Fruit fly (Drosophila melanogaster) whole organism, wandering third instar larva: Measurements from ENCODE around the gene Snx21.
A peak's percentile ranks its signal among the peaks of the same experiment; 100 is the strongest.

ENCODE experiments used
- Abd-B ChIP-seq: fragments of >200 bp; optimal IDR thresholded peaks from 2 replicates; lab custom pipeline; 2017; ENCODE audit warnings: missing biosample characterization, missing genetic modification characterization
- CG32264 ChIP-seq: fragments of 200-800 bp; sonication (Bioruptor generic); optimal IDR thresholded peaks from 2 replicates; lab custom pipeline; 2016; ENCODE audit warnings: missing biosample characterization, missing genetic modification characterization
- CG9705 ChIP-seq: fragments of 200-800 bp; sonication (Bioruptor generic); optimal IDR thresholded peaks from 2 replicates; lab custom pipeline; 2018; ENCODE audit warnings: missing biosample characterization, mild to moderate bottlenecking, missing genetic modification characterization
- CrebA ChIP-seq: fragments of 200-800 bp; sonication (Bioruptor generic); optimal IDR thresholded peaks from 2 replicates; lab custom pipeline; 2016; ENCODE audit warnings: missing biosample characterization, mild to moderate bottlenecking, missing genetic modification characterization, borderline replicate concordance
- Dfd ChIP-seq: fragments of >200 bp; optimal IDR thresholded peaks from 2 replicates; lab custom pipeline; 2017; ENCODE audit warnings: missing biosample characterization, missing genetic modification characterization
- Dif ChIP-seq: fragments of 200-275, 200-300 bp; sonication (Bioruptor generic); optimal IDR thresholded peaks from 2 replicates; lab custom pipeline; 2018; ENCODE audit warnings: missing biosample characterization, missing genetic modification characterization; ENCODE audit not compliant: partially characterized antibody
- GATAd ChIP-seq: sonication (Bioruptor generic); optimal IDR thresholded peaks from 2 replicates; lab custom pipeline; 2016; ENCODE audit warnings: missing biosample characterization, missing genetic modification characterization
- HLH106 ChIP-seq: fragments of 200-800 bp; optimal IDR thresholded peaks from 3 replicates; lab custom pipeline; 2019; ENCODE audit warnings: missing biosample characterization, mild to moderate bottlenecking, missing genetic modification characterization, moderate library complexity
- Hnf4 ChIP-seq: fragments of 200-800 bp; sonication (Bioruptor generic); optimal IDR thresholded peaks from 2 replicates; lab custom pipeline; 2016; ENCODE audit warnings: missing biosample characterization, mild to moderate bottlenecking, missing genetic modification characterization
- Hr78 ChIP-seq: fragments of >200 bp; optimal IDR thresholded peaks from 2 replicates; lab custom pipeline; 2017; ENCODE audit warnings: missing biosample characterization, missing genetic modification characterization
- Hr83 ChIP-seq: fragments of 200-300 bp; sonication (Bioruptor generic); optimal IDR thresholded peaks from 2 replicates; lab custom pipeline; 2016; ENCODE audit warnings: missing biosample characterization, mild to moderate bottlenecking, missing genetic modification characterization, moderate library complexity; ENCODE audit not compliant: poor library complexity, severe bottlenecking
- Jra ChIP-seq: sonication (Bioruptor generic); optimal IDR thresholded peaks from 2 replicates; lab custom pipeline; 2016; ENCODE audit warnings: missing biosample characterization, missing genetic modification characterization
- Mio ChIP-seq: sonication (Bioruptor generic); optimal IDR thresholded peaks from 2 replicates; lab custom pipeline; 2016; ENCODE audit warnings: missing biosample characterization, missing genetic modification characterization
- Myc ChIP-seq: fragments of >200 bp; optimal IDR thresholded peaks from 2 replicates; lab custom pipeline; 2017
- N ChIP-seq: fragments of >200 bp; optimal IDR thresholded peaks from 2 replicates; lab custom pipeline; 2018; ENCODE audit warnings: missing biosample characterization, missing external identifiers, missing genetic modification characterization
- OdsH ChIP-seq: fragments of 200-800 bp; sonication (Bioruptor generic); optimal IDR thresholded peaks from 2 replicates; lab custom pipeline; 2016; ENCODE audit warnings: missing biosample characterization, mild to moderate bottlenecking, missing genetic modification characterization
- Rel ChIP-seq, 2 experiments: fragments of 200-800 bp; sonication (Bioruptor generic) in 1 of 2; optimal IDR thresholded peaks; 2 replicates in 1 of 2; 3 replicates in 1 of 2; lab custom pipeline; 2016 to 2019; ENCODE audit warnings: mild to moderate bottlenecking in 2 of 2, missing biosample characterization in 2 of 2, missing genetic modification characterization in 2 of 2, moderate library complexity in 1 of 2
- Sp1 ChIP-seq: fragments of 200-800 bp; sonication (Bioruptor generic); optimal IDR thresholded peaks from 3 replicates; lab custom pipeline; 2019; ENCODE audit warnings: missing biosample characterization, mild to moderate bottlenecking, missing genetic modification characterization, moderate library complexity
- Vsx2 ChIP-seq: fragments of 200-300, 225-300 bp; sonication (Bioruptor generic); optimal IDR thresholded peaks from 2 replicates; lab custom pipeline; 2018; ENCODE audit warnings: missing biosample characterization, missing genetic modification characterization; ENCODE audit not compliant: partially characterized antibody
- br ChIP-seq: fragments of 200-800 bp; sonication (Bioruptor generic); optimal IDR thresholded peaks from 2 replicates; lab custom pipeline; 2016; ENCODE audit warnings: missing biosample characterization, missing genetic modification characterization
- brk ChIP-seq: fragments of 200-800 bp; sonication (Bioruptor generic); optimal IDR thresholded peaks from 2 replicates; lab custom pipeline; 2016; ENCODE audit warnings: missing biosample characterization, mild to moderate bottlenecking, missing genetic modification characterization
- dl ChIP-seq, 2 experiments: fragments of 175-275, 200-275 bp in 1 of 2; fragments of 200-275 bp in 1 of 2; sonication (Bioruptor generic); optimal IDR thresholded peaks; lab custom pipeline; 2018; ENCODE audit warnings: mild to moderate bottlenecking in 2 of 2, missing biosample characterization in 2 of 2, missing genetic modification characterization in 2 of 2, moderate library complexity in 2 of 2; ENCODE audit not compliant: partially characterized antibody in 2 of 2, insufficient read depth in 1 of 2
- dmrt93B ChIP-seq: fragments of 200-800 bp; sonication (Bioruptor generic); optimal IDR thresholded peaks from 2 replicates; lab custom pipeline; 2018; ENCODE audit warnings: missing biosample characterization, mild to moderate bottlenecking, missing genetic modification characterization
- dsf ChIP-seq: sonication (Bioruptor generic); optimal IDR thresholded peaks from 2 replicates; lab custom pipeline; 2016; ENCODE audit warnings: missing biosample characterization, missing genetic modification characterization, borderline replicate concordance
- ey ChIP-seq: fragments of 200-800 bp; sonication (Bioruptor generic); optimal IDR thresholded peaks from 2 replicates; lab custom pipeline; 2016; ENCODE audit warnings: missing biosample characterization, missing genetic modification characterization
- foxo ChIP-seq, 2 experiments: fragments of 200-800 bp; sonication (Bioruptor generic); optimal IDR thresholded peaks; 2 replicates in 1 of 2; 3 replicates in 1 of 2; lab custom pipeline; 2016 to 2017; ENCODE audit warnings: missing biosample characterization in 2 of 2, missing genetic modification characterization in 2 of 2
- fru ChIP-seq: fragments of 200-800 bp; sonication (Bioruptor generic); optimal IDR thresholded peaks from 3 replicates; lab custom pipeline; 2016; ENCODE audit warnings: missing biosample characterization, mild to moderate bottlenecking, missing genetic modification characterization
- h ChIP-seq: fragments of 200-800 bp; sonication (Bioruptor generic); optimal IDR thresholded peaks from 3 replicates; lab custom pipeline; 2016; ENCODE audit warnings: missing biosample characterization, mild to moderate bottlenecking, missing genetic modification characterization
- jim ChIP-seq: fragments of 175-275, 200-325 bp; sonication (Bioruptor generic); optimal IDR thresholded peaks from 2 replicates; lab custom pipeline; 2016; ENCODE audit warnings: missing biosample characterization, mild to moderate bottlenecking, missing genetic modification characterization
- lola ChIP-seq: fragments of >200 bp; optimal IDR thresholded peaks from 2 replicates; lab custom pipeline; 2017; ENCODE audit warnings: missing biosample characterization, missing genetic modification characterization
- pan ChIP-seq: fragments of >200 bp; optimal IDR thresholded peaks from 2 replicates; lab custom pipeline; 2017
- psq ChIP-seq: fragments of 200-800 bp; sonication (Bioruptor generic); optimal IDR thresholded peaks from 3 replicates; lab custom pipeline; 2017; ENCODE audit warnings: missing biosample characterization, mild to moderate bottlenecking, missing genetic modification characterization, moderate library complexity
- rgr ChIP-seq: fragments of 200-800 bp; sonication (Bioruptor generic); optimal IDR thresholded peaks from 3 replicates; lab custom pipeline; 2016; ENCODE audit warnings: missing biosample characterization, mild to moderate bottlenecking, missing genetic modification characterization
- sage ChIP-seq: fragments of 200-800 bp; sonication (Bioruptor generic); optimal IDR thresholded peaks from 2 replicates; lab custom pipeline; 2016; ENCODE audit warnings: missing biosample characterization, mild to moderate bottlenecking, missing genetic modification characterization
- sv ChIP-seq: fragments of 200-800 bp; sonication (Bioruptor generic); optimal IDR thresholded peaks from 3 replicates; lab custom pipeline; 2016; ENCODE audit warnings: missing biosample characterization, missing genetic modification characterization
- tai ChIP-seq: sonication (Bioruptor generic); optimal IDR thresholded peaks from 2 replicates; lab custom pipeline; 2016; ENCODE audit warnings: missing biosample characterization, missing genetic modification characterization
- usp ChIP-seq: fragments of >200 bp; optimal IDR thresholded peaks from 2 replicates; lab custom pipeline; 2017; ENCODE audit warnings: missing biosample characterization, missing genetic modification characterization
- woc ChIP-seq: sonication (Bioruptor generic); optimal IDR thresholded peaks from 2 replicates; lab custom pipeline; 2016; ENCODE audit warnings: missing biosample characterization, mild to moderate bottlenecking, missing genetic modification characterization

The Snx21 gene

DNA sequence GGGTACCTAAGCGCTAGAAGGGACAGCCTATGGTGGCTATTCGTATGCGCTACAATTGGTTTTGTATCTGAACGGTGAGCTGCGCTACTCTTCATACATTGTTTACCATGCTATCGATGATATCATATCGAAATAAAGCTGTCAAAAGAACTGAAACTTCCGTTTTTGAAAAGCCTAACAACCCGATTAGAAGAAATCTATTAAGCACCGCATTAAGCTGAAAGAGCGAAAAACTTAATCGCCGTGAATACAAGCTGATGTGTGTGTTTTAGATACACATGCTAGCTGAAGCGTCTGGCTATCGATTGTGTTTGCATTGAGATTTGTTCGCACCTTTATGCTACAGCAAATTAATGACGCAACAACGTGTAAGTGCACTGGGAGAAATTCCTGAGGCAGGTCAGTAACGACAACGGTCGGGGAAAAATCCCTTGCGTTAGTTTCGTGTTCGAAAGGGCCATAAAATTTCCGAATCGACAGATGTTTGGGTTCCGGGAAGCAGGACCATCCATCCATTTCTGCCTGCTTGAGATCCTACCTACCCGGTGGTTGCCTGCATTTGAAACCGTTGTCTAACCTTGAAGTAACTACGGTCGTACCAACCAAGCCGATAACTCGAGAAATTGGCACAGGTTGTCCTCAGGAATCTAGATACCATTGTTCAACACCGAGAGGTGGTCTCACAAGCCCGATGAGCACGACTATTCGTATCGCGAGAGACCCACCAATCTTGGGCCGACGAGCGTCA lies 15.0 kb downstream of the Snx21 start:
- TF ChIP-seq Dif (GFP tag; lab: Kevin White, UChicago), result no peak
- TF ChIP-seq brk (GFP tag; lab: Kevin White, UChicago), result no peak
- TF ChIP-seq dmrt93B (GFP tag; lab: Kevin White, UChicago), result no peak
- no peak for TF ChIP-seq Sp1 (GFP tag; lab: Kevin White, UChicago)
- no peak for TF ChIP-seq tai
- TF ChIP-seq pan (lab: Kevin White, UChicago), result no peak
- TF ChIP-seq foxo (GFP tag; optimal IDR thresholded peaks at IDR 0.05; lab: Kevin White, UChicago), result peak in 1 of 2 experiments; percentile 60
- no peak for TF ChIP-seq Mio (GFP tag; lab: Kevin White, UChicago)
- no peak for TF ChIP-seq Myc (lab: Kevin White, UChicago)
- TF ChIP-seq Hr83 (GFP tag; lab: Kevin White, UChicago), result no peak
- TF ChIP-seq CrebA (GFP tag; lab: Kevin White, UChicago), result no peak
- no peak for TF ChIP-seq usp (GFP tag; lab: Kevin White, UChicago)
- no peak for TF ChIP-seq GATAd (GFP tag; lab: Kevin White, UChicago)
- no peak for TF ChIP-seq CG32264
- no peak for TF ChIP-seq Jra
- TF ChIP-seq sv (GFP tag; lab: Kevin White, UChicago), result peak; percentile 66
- TF ChIP-seq HLH106 (tag; lab: Kevin White, UChicago), result peak; percentile 19
- no peak for TF ChIP-seq Hr78 (GFP tag; lab: Kevin White, UChicago)
- peak; percentile 40 for TF ChIP-seq rgr (GFP tag; lab: Kevin White, UChicago)
- no peak for TF ChIP-seq Abd-B (GFP tag; lab: Kevin White, UChicago)
- TF ChIP-seq CG9705 (GFP tag; lab: Kevin White, UChicago), result no peak
- TF ChIP-seq OdsH (GFP tag; lab: Kevin White, UChicago), result peak; percentile 28
- no peak for TF ChIP-seq sage (GFP tag; lab: Kevin White, UChicago)
- peak; percentile 24 for TF ChIP-seq fru (GFP tag; lab: Kevin White, UChicago)
- no peak for TF ChIP-seq psq (GFP tag; lab: Kevin White, UChicago)
- TF ChIP-seq woc, result peak; percentile 24
- TF ChIP-seq Dfd (GFP tag; lab: Kevin White, UChicago), result no peak
- TF ChIP-seq dl (GFP tag; optimal IDR thresholded peaks at IDR 0.05; lab: Kevin White, UChicago; ENCODE audit: insufficient read depth in 1 of 2, partially characterized antibody in 2 of 2), result no peak
- no peak for TF ChIP-seq Hnf4 (GFP tag; lab: Kevin White, UChicago)
- no peak for TF ChIP-seq Rel (GFP tag; optimal IDR thresholded peaks at IDR 0.05; lab: Kevin White, UChicago)
- no peak for TF ChIP-seq Rel (tag; optimal IDR thresholded peaks at IDR 0.05; lab: Kevin White, UChicago)
- no peak for TF ChIP-seq jim
- peak; percentile 50 for TF ChIP-seq h (GFP tag; lab: Kevin White, UChicago)
- TF ChIP-seq lola (GFP tag; lab: Kevin White, UChicago), result no peak
- TF ChIP-seq N (GFP tag; lab: Kevin White, UChicago), result no peak
- no peak for TF ChIP-seq Vsx2 (GFP tag; lab: Kevin White, UChicago)
- TF ChIP-seq br (GFP tag; lab: Kevin White, UChicago), result peak; percentile 13
- TF ChIP-seq dsf (GFP tag; lab: Kevin White, UChicago), result no peak
- TF ChIP-seq ey (GFP tag; lab: Kevin White, UChicago), result peak; percentile 40
- TF ChIP-seq, all 38 proteins: peak for 10

DNA sequence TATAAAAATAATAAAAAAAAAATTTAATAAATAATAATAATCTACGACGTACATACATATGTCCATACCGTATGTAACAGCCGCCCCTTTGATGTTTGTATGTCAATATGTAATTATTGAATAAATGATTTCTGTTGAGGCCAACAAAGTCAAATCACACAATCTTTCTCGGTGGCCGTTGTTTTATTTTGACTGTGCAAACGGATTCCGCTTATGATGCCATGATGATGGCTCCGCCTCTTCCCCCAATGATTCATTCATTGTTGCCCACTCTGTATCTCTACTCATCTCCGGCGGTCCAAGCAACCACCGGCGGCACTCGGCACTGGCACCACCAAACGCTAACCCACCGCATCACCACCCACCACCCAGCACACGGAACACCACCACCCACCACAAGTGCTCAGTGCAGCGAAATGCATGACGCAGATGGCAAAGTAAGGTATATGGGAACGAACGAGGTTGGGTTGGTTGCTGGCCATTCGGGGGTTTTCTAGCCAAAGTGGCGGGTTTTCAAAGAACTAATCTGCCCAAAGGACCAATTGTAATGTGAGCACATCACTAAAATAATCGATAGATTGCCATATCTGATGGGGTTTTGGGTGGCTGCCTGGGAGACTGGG lies 16.2 kb downstream of the Snx21 start:
- TF ChIP-seq Hr83 (GFP tag; lab: Kevin White, UChicago) (peak; percentile 0), Hr78 (GFP tag; lab: Kevin White, UChicago) (no peak), Dfd (GFP tag; lab: Kevin White, UChicago) (no peak), N (GFP tag; lab: Kevin White, UChicago) (no peak), OdsH (GFP tag; lab: Kevin White, UChicago) (peak; percentile 0), tai (no peak), Rel (GFP tag; optimal IDR thresholded peaks at IDR 0.05; lab: Kevin White, UChicago) (no peak), Rel (tag; optimal IDR thresholded peaks at IDR 0.05; lab: Kevin White, UChicago) (peak; percentile 43), pan (lab: Kevin White, UChicago) (no peak), Mio (GFP tag; lab: Kevin White, UChicago) (no peak), h (GFP tag; lab: Kevin White, UChicago) (peak; percentile 14), GATAd (GFP tag; lab: Kevin White, UChicago) (no peak), CrebA (GFP tag; lab: Kevin White, UChicago) (no peak), HLH106 (tag; lab: Kevin White, UChicago) (no peak), dl (GFP tag; optimal IDR thresholded peaks at IDR 0.05; lab: Kevin White, UChicago; ENCODE audit: insufficient read depth in 1 of 2, partially characterized antibody in 2 of 2) (no peak), CG32264 (no peak), CG9705 (GFP tag; lab: Kevin White, UChicago) (no peak), fru (GFP tag; lab: Kevin White, UChicago) (no peak), Jra (no peak), jim (no peak), usp (GFP tag; lab: Kevin White, UChicago) (no peak), Hnf4 (GFP tag; lab: Kevin White, UChicago) (no peak), dmrt93B (GFP tag; lab: Kevin White, UChicago) (no peak), sv (GFP tag; lab: Kevin White, UChicago) (no peak), br (GFP tag; lab: Kevin White, UChicago) (peak; percentile 26), Dif (GFP tag; lab: Kevin White, UChicago) (no peak), lola (GFP tag; lab: Kevin White, UChicago) (no peak), ey (GFP tag; lab: Kevin White, UChicago) (no peak), Myc (lab: Kevin White, UChicago) (peak; percentile 81), Vsx2 (GFP tag; lab: Kevin White, UChicago) (no peak), Abd-B (GFP tag; lab: Kevin White, UChicago) (no peak), rgr (GFP tag; lab: Kevin White, UChicago) (peak; percentile 7), Sp1 (GFP tag; lab: Kevin White, UChicago) (peak; percentile 15), dsf (GFP tag; lab: Kevin White, UChicago) (no peak), psq (GFP tag; lab: Kevin White, UChicago) (no peak), sage (GFP tag; lab: Kevin White, UChicago) (no peak), foxo (GFP tag; optimal IDR thresholded peaks at IDR 0.05; lab: Kevin White, UChicago) (peak in 1 of 2 experiments; percentile 56)
